Worm (Caenorhabditis elegans) whole organism, L4 larva: ENCODE results near the gene dao-2.

Experiments used
- aha-1 ChIP-seq: fragments of 150-350 bp; peaks from one replicate; lab custom pipeline; 2014; ENCODE audit warnings: missing biosample characterization, missing genetic modification characterization
- egl-27 ChIP-seq: sonication (generic microtip); optimal IDR thresholded peaks from 3 replicates; lab custom pipeline; 2017; ENCODE audit warnings: missing biosample characterization, missing genetic modification reagents, missing genetic modification characterization
- lin-1 ChIP-seq: fragments of 200-800 bp; sonication (Bioruptor generic); IDR thresholded peaks from 2 replicates; pipeline ENCODE4 v1.3.6; 2022; ENCODE audit warnings: missing genetic modification reagents, missing genetic modification characterization, missing compliant biosample characterization
- mep-1 ChIP-seq: fragments of 150-350 bp; sonication (generic microtip); optimal IDR thresholded peaks from 3 replicates; lab custom pipeline; 2014; ENCODE audit warnings: missing biosample characterization, missing genetic modification characterization
- mes-2 ChIP-seq: sonication (generic microtip); optimal IDR thresholded peaks from 2 replicates; lab custom pipeline; 2016; ENCODE audit warnings: missing genotype, mild to moderate bottlenecking, missing genetic modification characterization, missing compliant biosample characterization; ENCODE audit not compliant: poor library complexity, severe bottlenecking
- nhr-11 ChIP-seq: fragments of 150-350 bp; optimal IDR thresholded peaks from 2 replicates; lab custom pipeline; 2014; ENCODE audit warnings: missing biosample characterization, missing genetic modification characterization
- nhr-237 ChIP-seq: sonication (generic microtip); optimal IDR thresholded peaks from 2 replicates; lab custom pipeline; 2017; ENCODE audit warnings: missing biosample characterization, missing genetic modification characterization
- nhr-28 ChIP-seq: fragments of 150-350 bp; optimal IDR thresholded peaks from 2 replicates; lab custom pipeline; 2014; ENCODE audit warnings: missing biosample characterization, missing genetic modification characterization
- unc-39 ChIP-seq: sonication (generic microtip); optimal IDR thresholded peaks from 2 replicates; lab custom pipeline; 2017; ENCODE audit warnings: missing biosample characterization, missing genetic modification characterization
- unc-62 ChIP-seq, 3 experiments: fragments of 150-350 bp in 1 of 3; sonication (generic microtip); optimal IDR thresholded peaks in 2 of 3; peaks in 1 of 3; 1 replicate in 1 of 3; 2 replicates in 2 of 3; lab custom pipeline; 2014 to 2017; ENCODE audit warnings: missing biosample characterization in 3 of 3, missing genetic modification characterization in 3 of 3, missing genetic modification reagents in 3 of 3, missing genotype in 1 of 3

DNA sequence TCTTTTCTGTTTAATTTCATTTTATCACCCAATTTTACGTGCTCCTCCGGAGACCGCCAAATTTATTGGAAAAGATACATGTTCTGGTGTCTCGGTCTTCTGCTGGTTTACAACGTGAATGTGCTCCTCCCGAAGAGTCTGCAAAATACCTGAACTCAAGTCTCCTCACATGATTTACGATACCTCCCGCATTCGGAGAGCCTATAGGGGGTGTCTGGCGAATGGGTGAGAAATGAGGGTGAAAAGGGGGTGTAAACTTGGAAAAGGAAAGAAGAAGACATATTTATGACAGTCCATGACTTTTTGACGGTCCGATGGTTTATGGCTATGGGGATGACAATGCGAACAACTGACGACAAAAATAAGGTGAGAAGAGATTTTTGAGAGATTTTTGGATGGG is 46.5 kb upstream of the dao-2 start:
- TF ChIP-seq nhr-28: no peak
- no peak for TF ChIP-seq unc-39
- no peak for TF ChIP-seq nhr-11
- no peak for TF ChIP-seq lin-1 (GFP tag; lab: Robert Waterston, UW)
- no peak for TF ChIP-seq mes-2 (tag; lab: Kevin White, UChicago)
- no peak for TF ChIP-seq nhr-237 (tag; lab: Kevin White, UChicago)
- no peak for TF ChIP-seq aha-1
- TF ChIP-seq egl-27 (tag; lab: Kevin White, UChicago): no peak
- TF ChIP-seq mep-1: no peak
- no peak for TF ChIP-seq unc-62 (GFP tag; optimal IDR thresholded peaks at IDR 0.05 in 1 of 2; lab: Kevin White, UChicago)
- no peak for TF ChIP-seq unc-62 (tag; optimal IDR thresholded peaks at IDR 0.05; lab: Kevin White, UChicago)
